Worm (Caenorhabditis elegans): ENCODE results near the gene mob-3.

- peak; percentile 41 for TF ChIP-seq nhr-47 (tag; optimal IDR thresholded peaks at IDR 0.05)
- no peak for TF ChIP-seq ama-1 (optimal IDR thresholded peaks at IDR 0.05)
- TF ChIP-seq nhr-20 (tag; optimal IDR thresholded peaks at IDR 0.05) = peak; percentile 13
- peak in 1 of 2 experiments; percentile 17 for TF ChIP-seq efl-1 (optimal IDR thresholded peaks at IDR 0.05)
- no peak for TF ChIP-seq efl-1 (GFP tag; optimal IDR thresholded peaks at IDR 0.05 in 1 of 2)
- no peak for TF ChIP-seq alr-1 (tag; optimal IDR thresholded peaks at IDR 0.05; ENCODE audit: borderline replicate concordance)
- no peak for TF ChIP-seq mep-1 (tag; optimal IDR thresholded peaks at IDR 0.05)
- no peak for TF ChIP-seq snpc-4 (tag; optimal IDR thresholded peaks at IDR 0.05)
- no peak for TF ChIP-seq Y116A8C.19 (tag; optimal IDR thresholded peaks at IDR 0.05; ENCODE audit: borderline replicate concordance)
Measured at ce11 chrIV:7390126-7390766, 1.5 kb upstream of the mob-3 start.
